Worm (Caenorhabditis elegans): ENCODE measurements around the gene nekl-4.

Gene nekl-4

DNA sequence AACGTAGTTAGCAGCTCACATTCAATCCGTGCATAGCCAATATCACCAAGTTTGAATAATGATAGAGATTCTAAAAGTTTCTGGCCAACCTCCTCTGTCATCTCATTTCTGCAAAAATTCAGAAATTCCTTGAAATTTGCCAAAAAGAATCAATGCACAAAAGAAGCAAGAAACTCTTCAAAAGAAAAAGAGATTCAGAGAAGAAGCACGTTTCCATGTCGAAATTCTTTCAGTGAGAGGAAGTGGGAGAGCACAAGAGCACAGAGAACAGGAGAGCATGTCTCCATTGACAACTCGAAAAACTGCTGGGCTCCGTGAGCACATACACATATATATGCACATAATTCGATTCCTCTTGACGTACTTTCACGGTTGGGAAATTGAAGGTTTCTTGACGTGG lies at the start of gene nekl-4:
Gene nekl-4, minus strand, starts transcription at position 101 of the 400 bp plus-strand sequence.
- TF ChIP-seq unc-120 (tag; optimal IDR thresholded peaks at IDR 0.05; ENCODE audit: poor library complexity, severe bottlenecking) (no peak), mep-1 (tag; optimal IDR thresholded peaks at IDR 0.05) (no peak), ceh-83 (GFP tag; optimal IDR thresholded peaks at IDR 0.05) (no peak), nhr-12 (tag; optimal IDR thresholded peaks at IDR 0.05) (no peak), lin-32 (GFP tag; optimal IDR thresholded peaks at IDR 0.05) (no peak), sem-2 (GFP tag; optimal IDR thresholded peaks at IDR 0.05) (no peak), flh-1 (GFP tag; optimal IDR thresholded peaks at IDR 0.05) (no peak), hlh-1 (tag; optimal IDR thresholded peaks at IDR 0.05) (no peak), drap-1 (GFP tag; optimal IDR thresholded peaks at IDR 0.05) (no peak), mab-5 (tag; optimal IDR thresholded peaks at IDR 0.05) (no peak), nhr-237 (tag; optimal IDR thresholded peaks at IDR 0.05) (no peak), pha-4 (tag; optimal IDR thresholded peaks at IDR 0.05) (no peak)

DNA sequence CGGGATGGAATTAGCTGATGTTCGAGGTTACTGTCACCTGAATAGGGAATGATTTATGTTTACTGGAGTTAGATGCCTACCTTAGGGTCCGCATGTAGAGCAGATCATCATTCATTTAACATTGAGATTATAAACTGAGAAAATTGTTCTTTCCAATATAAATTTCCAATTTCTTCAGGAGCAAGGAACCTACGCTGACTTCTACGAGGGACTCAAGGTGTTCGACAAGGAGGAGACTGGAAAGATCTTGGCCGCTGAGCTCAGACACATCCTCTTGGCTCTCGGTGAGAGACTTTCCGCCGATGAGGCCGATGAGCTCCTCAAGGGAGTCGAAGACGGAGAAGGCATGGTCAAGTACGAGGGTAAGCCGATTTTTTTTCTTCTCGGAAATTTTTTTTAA lies 49.2 kb upstream of the nekl-4 start:
- no peak for TF ChIP-seq hlh-1 (tag; optimal IDR thresholded peaks at IDR 0.05)
- no peak for TF ChIP-seq mls-2 (tag; optimal IDR thresholded peaks at IDR 0.05)
- TF ChIP-seq drap-1 (GFP tag; optimal IDR thresholded peaks at IDR 0.05), result no peak
- no peak for TF ChIP-seq ceh-39 (tag; optimal IDR thresholded peaks at IDR 0.05)
- no peak for TF ChIP-seq sptf-1 (tag; optimal IDR thresholded peaks at IDR 0.05)
- no peak for TF ChIP-seq nhr-2 (tag; optimal IDR thresholded peaks at IDR 0.05)
- no peak for TF ChIP-seq sem-2 (GFP tag; optimal IDR thresholded peaks at IDR 0.05)
- TF ChIP-seq zip-8 (tag; optimal IDR thresholded peaks at IDR 0.05), result no peak
- TF ChIP-seq tbx-8 (GFP tag; optimal IDR thresholded peaks at IDR 0.05), result no peak
- TF ChIP-seq pha-4 (tag; optimal IDR thresholded peaks at IDR 0.05), result no peak

DNA sequence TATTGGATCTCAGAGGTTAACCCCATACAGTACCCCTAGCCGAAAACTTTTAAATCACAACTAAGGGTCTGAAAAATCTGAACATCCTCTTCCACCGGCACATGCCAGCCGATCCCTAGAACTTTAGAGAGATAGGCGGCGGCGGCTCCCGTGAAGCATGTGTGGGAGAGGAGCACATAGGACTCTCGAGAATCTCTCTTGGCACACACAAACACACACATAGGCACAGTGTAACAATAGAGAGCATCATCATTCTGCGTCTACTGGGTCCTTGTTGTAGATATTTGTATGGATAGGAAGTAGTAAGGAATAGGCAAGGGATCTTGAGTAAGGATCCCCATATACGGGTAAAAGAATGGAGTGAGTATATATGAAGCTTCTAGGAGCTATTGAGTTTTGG lies 48.4 kb upstream of the nekl-4 start:
- TF ChIP-seq unc-120 (tag; optimal IDR thresholded peaks at IDR 0.05; ENCODE audit: poor library complexity, severe bottlenecking) (peak; percentile 47), nhr-76 (tag; optimal IDR thresholded peaks at IDR 0.05) (no peak)

DNA sequence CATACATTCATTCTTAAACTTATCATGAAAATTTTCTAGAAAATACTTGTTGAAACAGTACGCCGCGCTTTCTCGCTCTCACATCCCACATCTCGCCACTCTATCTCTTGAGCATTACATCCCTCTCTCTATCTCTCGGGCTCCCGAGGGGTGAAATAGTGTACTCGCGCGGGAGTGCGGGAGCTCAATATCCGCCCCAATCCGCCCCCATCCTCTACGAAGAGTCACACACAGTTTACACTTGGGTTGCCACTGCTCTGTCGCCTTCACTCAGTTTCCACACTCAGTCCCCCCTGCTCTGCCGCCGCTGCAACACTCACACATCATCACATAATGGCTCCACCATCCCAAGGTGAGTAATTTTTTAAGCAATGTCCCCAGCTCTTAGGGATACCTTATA lies 47.5 kb upstream of the nekl-4 start, which contains the start of gene mlc-3:
Gene mlc-3, plus strand, starts transcription at position 227 of the 400 bp plus-strand sequence.
- TF ChIP-seq hlh-1 (tag; optimal IDR thresholded peaks at IDR 0.05), result peak; percentile 51
- TF ChIP-seq unc-62 (GFP tag; optimal IDR thresholded peaks at IDR 0.05), result peak; percentile 21
- peak; percentile 42 for TF ChIP-seq M03D4.4 (tag; optimal IDR thresholded peaks at IDR 0.05)
- peak; percentile 48 for TF ChIP-seq unc-120 (tag; optimal IDR thresholded peaks at IDR 0.05; ENCODE audit: poor library complexity, severe bottlenecking)
- TF ChIP-seq nhr-12 (tag; optimal IDR thresholded peaks at IDR 0.05), result no peak
- no peak for TF ChIP-seq zip-8 (tag; optimal IDR thresholded peaks at IDR 0.05)
- TF ChIP-seq flh-1 (GFP tag; optimal IDR thresholded peaks at IDR 0.05), result no peak
- no peak for TF ChIP-seq bed-3 (GFP tag; optimal IDR thresholded peaks at IDR 0.05)
- no peak for TF ChIP-seq mep-1 (tag; optimal IDR thresholded peaks at IDR 0.05)

DNA sequence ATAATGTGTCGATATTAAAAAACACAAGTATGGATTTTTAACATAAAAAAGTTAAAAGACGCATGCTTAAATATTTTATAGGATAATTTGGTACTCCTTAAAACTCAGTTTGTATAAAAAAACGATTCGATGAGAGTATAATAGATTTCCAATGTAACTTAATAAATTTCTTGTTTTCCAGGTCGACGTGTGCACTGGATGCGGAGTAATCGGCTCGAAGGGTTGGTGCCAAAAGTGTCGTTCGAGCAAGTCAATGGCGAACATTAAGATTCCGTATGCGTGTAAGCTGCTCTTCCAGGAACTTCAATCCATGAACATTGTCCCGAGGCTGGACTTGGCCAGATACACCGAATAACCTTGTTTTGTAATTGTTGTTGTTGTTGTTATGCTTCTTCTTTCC lies 47.0 kb upstream of the nekl-4 start:
- TF ChIP-seq lin-32 (GFP tag; optimal IDR thresholded peaks at IDR 0.05) (no peak), mab-5 (tag; optimal IDR thresholded peaks at IDR 0.05) (no peak), unc-62 (GFP tag; optimal IDR thresholded peaks at IDR 0.05) (no peak), M03D4.4 (tag; optimal IDR thresholded peaks at IDR 0.05) (no peak), ceh-39 (tag; optimal IDR thresholded peaks at IDR 0.05) (no peak), unc-39 (tag; optimal IDR thresholded peaks at IDR 0.05) (no peak), lin-13 (tag; optimal IDR thresholded peaks at IDR 0.05) (no peak), cnd-1 (tag; optimal IDR thresholded peaks at IDR 0.05) (no peak), nhr-12 (tag; optimal IDR thresholded peaks at IDR 0.05) (no peak), ham-2 (GFP tag; optimal IDR thresholded peaks at IDR 0.05) (no peak), nhr-28 (tag; optimal IDR thresholded peaks at IDR 0.05) (no peak), zip-8 (tag; optimal IDR thresholded peaks at IDR 0.05) (no peak), drap-1 (GFP tag; optimal IDR thresholded peaks at IDR 0.05) (no peak), ces-1 (GFP tag; optimal IDR thresholded peaks at IDR 0.05) (no peak), pha-4 (tag; optimal IDR thresholded peaks at IDR 0.05) (no peak), nhr-76 (tag; optimal IDR thresholded peaks at IDR 0.05) (no peak), mls-2 (tag; optimal IDR thresholded peaks at IDR 0.05) (no peak), elt-3 (tag; optimal IDR thresholded peaks at IDR 0.05) (no peak), nhr-2 (tag; optimal IDR thresholded peaks at IDR 0.05) (no peak), unc-120 (tag; optimal IDR thresholded peaks at IDR 0.05; ENCODE audit: poor library complexity, severe bottlenecking) (no peak)

DNA sequence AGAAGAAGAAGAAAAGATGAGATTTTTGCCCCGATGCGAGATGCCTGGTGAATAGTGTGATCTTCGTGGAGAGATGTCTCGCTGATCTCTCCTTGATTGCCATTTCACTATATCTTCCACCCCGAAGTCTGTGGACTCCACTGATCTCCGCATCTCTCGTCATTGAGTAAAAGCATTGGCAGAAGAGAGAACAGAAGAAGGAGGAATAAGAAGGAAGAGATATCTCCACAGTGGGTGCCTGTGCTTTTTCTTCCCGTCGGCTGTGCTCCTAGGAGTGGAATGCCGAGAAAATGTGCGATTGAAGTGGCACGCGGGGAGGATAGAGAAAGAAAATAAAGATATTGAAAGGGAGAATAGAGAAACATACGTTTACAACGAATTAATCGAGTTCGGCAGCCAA lies 46.4 kb upstream of the nekl-4 start:
- peak; percentile 37 for TF ChIP-seq nhr-237 (tag; optimal IDR thresholded peaks at IDR 0.05)
- peak; percentile 62 for TF ChIP-seq unc-62 (GFP tag; optimal IDR thresholded peaks at IDR 0.05)
- TF ChIP-seq unc-120 (tag; optimal IDR thresholded peaks at IDR 0.05; ENCODE audit: poor library complexity, severe bottlenecking), result peak; percentile 96
- no peak for TF ChIP-seq ceh-39 (tag; optimal IDR thresholded peaks at IDR 0.05)
- TF ChIP-seq hlh-1 (tag; optimal IDR thresholded peaks at IDR 0.05), result peak; percentile 78

Data from whole organism, mixed stage, embryonic.